Fruit fly (Drosophila melanogaster) whole organism, pupa: ENCODE data around the gene CG17768.

Experiments
- CG10348 ChIP-seq: fragments of 200-800 bp; sonication (Bioruptor generic); IDR thresholded peaks from 2 replicates; pipeline ENCODE4 v1.3.6; 2022; ENCODE audit warnings: missing biosample characterization, missing genetic modification characterization
- CG12605 ChIP-seq: fragments of 200-800 bp; sonication (Bioruptor generic); IDR thresholded peaks from 2 replicates; pipeline ENCODE4 v1.3.6; 2022; ENCODE audit warnings: missing biosample characterization, missing genetic modification characterization
- CG13204 ChIP-seq: fragments of 200-800 bp; sonication (Bioruptor generic); optimal IDR thresholded peaks from 2 replicates; lab custom pipeline; 2018; ENCODE audit warnings: missing biosample characterization, mild to moderate bottlenecking, missing genetic modification characterization, moderate library complexity
- CG14655 ChIP-seq: fragments of 200-800 bp; sonication (Bioruptor generic); optimal IDR thresholded peaks from 3 replicates; lab custom pipeline; 2017; ENCODE audit warnings: mild to moderate bottlenecking, missing biosample characterization, missing genetic modification reagents, missing genetic modification characterization
- CG15710 ChIP-seq: fragments of 200-800 bp; sonication (Bioruptor generic); optimal IDR thresholded peaks from 2 replicates; lab custom pipeline; 2018; ENCODE audit warnings: missing biosample characterization, mild to moderate bottlenecking, missing genetic modification characterization, moderate library complexity
- CG17806 ChIP-seq: fragments of 200-800 bp; sonication (Bioruptor generic); optimal IDR thresholded peaks from 2 replicates; lab custom pipeline; 2018; ENCODE audit warnings: missing biosample characterization, mild to moderate bottlenecking, missing genetic modification characterization, moderate library complexity
- CG32121 ChIP-seq: fragments of 200-800 bp; sonication (Bioruptor generic); IDR thresholded peaks from 2 replicates; pipeline ENCODE4 v1.3.6; 2022; ENCODE audit warnings: missing biosample characterization, missing genetic modification characterization
- CG34367 ChIP-seq: fragments of 200-800 bp; sonication (Bioruptor generic); optimal IDR thresholded peaks from 2 replicates; lab custom pipeline; 2018; ENCODE audit warnings: missing biosample characterization, mild to moderate bottlenecking, missing genetic modification characterization
- CG4496 ChIP-seq: fragments of 200-800 bp; sonication (Bioruptor generic); IDR thresholded peaks from 3 replicates; pipeline ENCODE4 v1.3.6; 2022; ENCODE audit warnings: missing biosample characterization, missing genetic modification characterization
- CG8159 ChIP-seq: fragments of 200-800 bp; sonication (Bioruptor generic); optimal IDR thresholded peaks from 3 replicates; lab custom pipeline; 2018; ENCODE audit warnings: missing biosample characterization, mild to moderate bottlenecking, missing genetic modification characterization, moderate library complexity
- CG8301 ChIP-seq: fragments of 200-800 bp; sonication (Bioruptor generic); optimal IDR thresholded peaks from 2 replicates; lab custom pipeline; 2018; ENCODE audit warnings: missing biosample characterization, mild to moderate bottlenecking, missing genetic modification characterization
- CG9948 ChIP-seq: fragments of 200-800 bp; sonication (Bioruptor generic); optimal IDR thresholded peaks from 2 replicates; lab custom pipeline; 2018; ENCODE audit warnings: missing biosample characterization, mild to moderate bottlenecking, missing genetic modification characterization, moderate library complexity
- D1 ChIP-seq: fragments of 200-800 bp; sonication (Bioruptor generic); optimal IDR thresholded peaks from 2 replicates; lab custom pipeline; 2018; ENCODE audit warnings: missing biosample characterization, mild to moderate bottlenecking, missing genetic modification characterization, moderate library complexity
- EcR ChIP-seq: fragments of 200-800 bp; sonication (Bioruptor generic); optimal IDR thresholded peaks from 3 replicates; lab custom pipeline; 2019; ENCODE audit warnings: missing biosample characterization, missing genetic modification characterization, mild to moderate bottlenecking, moderate library complexity, missing genetic modification reagents
- Ets98B ChIP-seq: fragments of 200-800 bp; sonication (Bioruptor generic); IDR thresholded peaks from 2 replicates; pipeline ENCODE4 v1.3.6; 2022; ENCODE audit warnings: missing biosample characterization, missing genetic modification characterization
- Pif1A ChIP-seq: fragments of 200-800 bp; sonication (Bioruptor generic); optimal IDR thresholded peaks from 3 replicates; lab custom pipeline; 2016; ENCODE audit warnings: missing biosample characterization, missing genetic modification characterization
- Pif1B ChIP-seq: fragments of 200-800 bp; sonication (Bioruptor generic); optimal IDR thresholded peaks from 3 replicates; lab custom pipeline; 2016; ENCODE audit warnings: missing biosample characterization, missing genetic modification characterization
- Snoo ChIP-seq: fragments of 200-800 bp; sonication (Bioruptor generic); optimal IDR thresholded peaks from 3 replicates; lab custom pipeline; 2017; ENCODE audit warnings: missing biosample characterization, mild to moderate bottlenecking, missing genetic modification characterization, inconsistent platforms
- fd96Ca ChIP-seq: fragments of 200-800 bp; sonication (Bioruptor generic); IDR thresholded peaks from 3 replicates; pipeline ENCODE4 v1.3.6; 2022; ENCODE audit warnings: missing biosample characterization, missing genetic modification characterization
- gl ChIP-seq: fragments of 200-800 bp; sonication (Bioruptor generic); optimal IDR thresholded peaks from 2 replicates; lab custom pipeline; 2018; ENCODE audit warnings: missing biosample characterization, mild to moderate bottlenecking, missing genetic modification characterization
- rn ChIP-seq: fragments of 200-800 bp; sonication (Bioruptor generic); IDR thresholded peaks from 2 replicates; pipeline ENCODE4 v1.3.6; 2022; ENCODE audit warnings: missing biosample characterization, missing genetic modification characterization

CG17768 gene

dm6 chr2L:10405008-10405654 is at the start of gene CG17768, which contains the start of the genes LSm-4 and Ir31a:
CG17768 (minus strand) TSS chr2L:10405203.
LSm-4 (minus strand) TSS chr2L:10405203.
Ir31a (plus strand) TSS chr2L:10405565.
- no peak for TF ChIP-seq EcR (GFP tag; lab: Kevin White, UChicago)
- TF ChIP-seq rn (GFP tag; lab: Robert Waterston, UW) = no peak
- TF ChIP-seq fd96Ca (GFP tag; lab: Robert Waterston, UW) = no peak
- TF ChIP-seq CG10348 (GFP tag; lab: Robert Waterston, UW) = no peak
- TF ChIP-seq D1 (tag; lab: Kevin White, UChicago) = no peak
- no peak for TF ChIP-seq CG9948 (tag; lab: Kevin White, UChicago)
- TF ChIP-seq Pif1A = no peak
- no peak for TF ChIP-seq gl (tag; lab: Kevin White, UChicago)
- no peak for TF ChIP-seq CG17806
- TF ChIP-seq Snoo (tag; lab: Kevin White, UChicago) = no peak
- TF ChIP-seq, all 21 proteins: peak for 0

- TF ChIP-seq CG13204 (GFP tag; lab: Kevin White, UChicago) = no peak
- TF ChIP-seq CG10348 (GFP tag; lab: Robert Waterston, UW) = no peak
- no peak for TF ChIP-seq CG14655 (GFP tag; lab: Kevin White, UChicago)
- TF ChIP-seq CG15710 (tag; lab: Kevin White, UChicago) = no peak
- TF ChIP-seq CG32121 (GFP tag; lab: Robert Waterston, UW) = no peak
- TF ChIP-seq CG9948 (tag; lab: Kevin White, UChicago) = no peak
- no peak for TF ChIP-seq rn (GFP tag; lab: Robert Waterston, UW)
- no peak for TF ChIP-seq EcR (GFP tag; lab: Kevin White, UChicago)
- TF ChIP-seq CG8301 = no peak
- no peak for TF ChIP-seq gl (tag; lab: Kevin White, UChicago)
- TF ChIP-seq Pif1B (GFP tag; lab: Kevin White, UChicago) = no peak
- TF ChIP-seq CG17806 = no peak
- no peak for TF ChIP-seq CG12605 (GFP tag; lab: Robert Waterston, UW)
- TF ChIP-seq Snoo (tag; lab: Kevin White, UChicago) = no peak
- TF ChIP-seq fd96Ca (GFP tag; lab: Robert Waterston, UW) = no peak
- no peak for TF ChIP-seq Ets98B
- no peak for TF ChIP-seq CG4496
- TF ChIP-seq D1 (tag; lab: Kevin White, UChicago) = no peak
- no peak for TF ChIP-seq CG8159 (tag; lab: Kevin White, UChicago)
These were observed 47.3 kb upstream of the CG17768 start, which contains the start of gene ppk10 for dm6 chr2L:10452296-10452695. ppk10 (minus strand) TSS chr2L:10452396.

- no peak for TF ChIP-seq Pif1A
- no peak for TF ChIP-seq CG17806
- TF ChIP-seq rn (GFP tag; lab: Robert Waterston, UW) = no peak
- TF ChIP-seq CG32121 (GFP tag; lab: Robert Waterston, UW) = no peak
- peak; percentile 41 for TF ChIP-seq Snoo (tag; lab: Kevin White, UChicago)
These were observed 37.2 kb upstream of the CG17768 start, which contains the start of gene loh for dm6 chr2L:10442048-10442790. loh (plus strand) TSS chr2L:10442534.

dm6 chr2L:10439174-10439573 is 34.2 kb upstream of the CG17768 start, which contains the start of gene Nse4:
Nse4 (plus strand) TSS chr2L:10439440.
- TF ChIP-seq gl (tag; lab: Kevin White, UChicago) (no peak), Pif1B (GFP tag; lab: Kevin White, UChicago) (no peak), CG32121 (GFP tag; lab: Robert Waterston, UW) (no peak), CG13204 (GFP tag; lab: Kevin White, UChicago) (no peak), CG34367 (tag; lab: Kevin White, UChicago) (no peak), fd96Ca (GFP tag; lab: Robert Waterston, UW) (no peak), CG9948 (tag; lab: Kevin White, UChicago) (no peak), Pif1A (no peak), Ets98B (no peak), CG12605 (GFP tag; lab: Robert Waterston, UW) (no peak), CG17806 (no peak), CG8301 (no peak), D1 (tag; lab: Kevin White, UChicago) (no peak), CG14655 (GFP tag; lab: Kevin White, UChicago) (no peak), CG8159 (tag; lab: Kevin White, UChicago) (no peak)

dm6 chr2L:10437317-10437716 is 32.3 kb upstream of the CG17768 start, which contains the start of gene STUB1:
STUB1 (plus strand) TSS chr2L:10437548.
- no peak for TF ChIP-seq CG14655 (GFP tag; lab: Kevin White, UChicago)
- TF ChIP-seq CG15710 (tag; lab: Kevin White, UChicago) = no peak
- TF ChIP-seq EcR (GFP tag; lab: Kevin White, UChicago) = no peak
- no peak for TF ChIP-seq fd96Ca (GFP tag; lab: Robert Waterston, UW)
- no peak for TF ChIP-seq D1 (tag; lab: Kevin White, UChicago)
- no peak for TF ChIP-seq CG8159 (tag; lab: Kevin White, UChicago)
- no peak for TF ChIP-seq CG12605 (GFP tag; lab: Robert Waterston, UW)
- TF ChIP-seq Pif1B (GFP tag; lab: Kevin White, UChicago) = no peak
- TF ChIP-seq CG8301 = no peak
- no peak for TF ChIP-seq CG32121 (GFP tag; lab: Robert Waterston, UW)
- TF ChIP-seq CG9948 (tag; lab: Kevin White, UChicago) = no peak
- TF ChIP-seq Pif1A = no peak
- TF ChIP-seq CG34367 (tag; lab: Kevin White, UChicago) = no peak
- no peak for TF ChIP-seq CG13204 (GFP tag; lab: Kevin White, UChicago)
